Worm (Caenorhabditis elegans): Measurements from ENCODE around the gene rin-1.

DNA sequence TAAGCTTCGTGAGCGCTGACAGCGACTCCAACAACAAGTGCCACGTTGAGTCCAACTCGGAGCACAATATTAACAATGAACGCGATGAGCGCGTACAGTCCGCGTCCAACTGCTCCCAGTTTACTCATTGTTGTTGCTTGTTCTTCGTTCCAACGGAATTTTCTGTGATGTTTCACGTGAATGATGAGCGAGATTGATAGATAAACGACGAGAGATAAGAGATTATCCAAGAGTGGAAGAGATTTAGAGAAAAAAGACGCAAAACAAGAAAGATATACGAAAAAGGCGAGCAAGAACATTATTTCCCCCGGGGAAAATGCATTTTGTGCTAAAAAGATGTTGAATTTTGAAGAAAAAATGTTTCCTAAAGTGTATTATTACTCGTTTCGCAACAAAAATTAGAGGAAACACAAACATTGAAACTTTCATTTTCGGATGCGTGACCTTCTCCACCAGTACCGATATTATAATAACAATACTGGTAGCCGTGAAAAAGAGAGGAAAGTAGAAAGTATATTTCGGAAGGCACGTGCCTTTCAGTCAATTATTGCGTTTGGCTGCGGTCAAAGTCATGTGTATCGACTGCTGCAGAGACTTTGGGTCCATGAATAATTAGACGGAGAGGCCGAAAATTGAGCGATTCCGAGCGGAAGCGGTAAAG, 16.2 kb upstream of the rin-1 start:
- TF ChIP-seq him-1 (tag; optimal IDR thresholded peaks at IDR 0.05) (no peak), dao-5 (tag; optimal IDR thresholded peaks at IDR 0.05) (no peak), W03F9.2 (tag; optimal IDR thresholded peaks at IDR 0.05) (no peak)
